Fruit fly (Drosophila melanogaster): ENCODE results near the gene Eig71Ef.

Gene Eig71Ef

DNA sequence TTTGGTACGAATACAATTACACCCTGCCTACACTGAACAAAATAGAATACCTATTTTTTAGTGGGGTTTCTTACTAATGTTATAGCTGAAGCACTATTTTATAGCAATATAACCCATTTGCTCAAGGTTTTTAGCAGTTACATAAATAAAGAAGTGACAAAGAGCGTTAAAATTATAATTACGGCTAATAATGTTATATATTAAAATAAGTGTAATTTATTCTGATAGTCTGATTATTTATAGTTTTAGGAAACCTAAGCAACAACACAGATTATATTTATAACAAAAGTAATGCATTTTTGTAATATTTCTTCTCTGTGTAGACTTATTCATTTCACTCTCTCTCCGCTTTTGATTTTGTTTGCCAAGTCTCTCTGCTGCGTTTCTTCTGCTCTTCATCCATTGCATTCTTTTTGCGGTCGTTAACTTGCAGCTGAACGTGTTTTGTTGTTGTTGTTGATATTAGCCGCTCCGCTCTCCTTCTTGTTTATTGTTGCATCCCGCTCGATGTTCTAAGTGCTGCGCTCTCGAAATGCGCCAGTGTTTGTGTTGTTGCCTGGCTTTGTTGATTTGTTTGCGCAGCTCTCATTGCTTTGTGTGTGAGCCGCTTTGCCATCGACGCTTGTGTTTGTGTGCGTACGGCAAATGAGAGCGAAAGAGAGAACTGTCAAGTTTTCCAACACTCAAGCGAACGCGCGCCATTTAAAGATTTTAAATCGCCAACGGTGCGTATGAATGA is 31.3 kb downstream of the Eig71Ef start (continued):
- peak; percentile 9 for TF ChIP-seq CG15073 (GFP tag; optimal IDR thresholded peaks at IDR 0.05)
- peak; percentile 57 to 71 for TF ChIP-seq dpn (GFP tag; optimal IDR thresholded peaks at IDR 0.05)
- TF ChIP-seq HLHmδ (GFP tag; optimal IDR thresholded peaks at IDR 0.05) = peak; percentile 65
- TF ChIP-seq Chrac-16 (GFP tag; optimal IDR thresholded peaks at IDR 0.05) = peak; percentile 83
- TF ChIP-seq corto (GFP tag; optimal IDR thresholded peaks at IDR 0.05) = peak; percentile 62
- no peak for TF ChIP-seq Optix (GFP tag; IDR thresholded peaks at IDR 0.05)
- peak; percentile 57; the same call in 1 of the 3 replicates for TF ChIP-seq so (GFP tag; IDR thresholded peaks at IDR 0.05)
- peak; percentile 97 for TF ChIP-seq fd96Cb (tag; optimal IDR thresholded peaks at IDR 0.05)
- TF ChIP-seq en (GFP tag; optimal IDR thresholded peaks at IDR 0.05) = no peak
- peak; percentile 79 for TF ChIP-seq CG8281 (tag; optimal IDR thresholded peaks at IDR 0.05)
- TF ChIP-seq CG10959 (GFP tag; IDR thresholded peaks at IDR 0.05) = peak; percentile 7; the same call in 1 of the 2 replicates
- peak; percentile 90 for TF ChIP-seq nerfin-1 (tag; optimal IDR thresholded peaks at IDR 0.05)
- peak; percentile 98 for TF ChIP-seq dmrt99B (tag; optimal IDR thresholded peaks at IDR 0.05)
- TF ChIP-seq CG18476 (GFP tag; optimal IDR thresholded peaks at IDR 0.05) = peak; percentile 76
- TF ChIP-seq CG10274 (GFP tag; optimal IDR thresholded peaks at IDR 0.05) = peak; percentile 59
- no peak for TF ChIP-seq CG14965 (GFP tag; optimal IDR thresholded peaks at IDR 0.05; ENCODE audit: borderline replicate concordance)
- TF ChIP-seq CG31441 (GFP tag; IDR thresholded peaks at IDR 0.05) = peak; percentile 96
- peak; percentile 86 for TF ChIP-seq CG3407 (GFP tag; optimal IDR thresholded peaks at IDR 0.05)
- TF ChIP-seq gcm2 (GFP tag; optimal IDR thresholded peaks at IDR 0.05) = no peak
- TF ChIP-seq CG8765 (GFP tag; IDR thresholded peaks at IDR 0.05) = peak; percentile 34; the same call in 1 of the 2 replicates
- peak; percentile 60 for TF ChIP-seq CG33557 (GFP tag; optimal IDR thresholded peaks at IDR 0.05)
- TF ChIP-seq CG6791 (GFP tag; IDR thresholded peaks at IDR 0.05; ENCODE audit: partially characterized antibody) = no peak
- peak; percentile 92 for TF ChIP-seq CG10209 (GFP tag; optimal IDR thresholded peaks at IDR 0.05)
- TF ChIP-seq unpg (GFP tag; optimal IDR thresholded peaks at IDR 0.05) = peak; percentile 94
- TF ChIP-seq CG8359 (GFP tag; optimal IDR thresholded peaks at IDR 0.05; ENCODE audit: borderline replicate concordance) = peak; percentile 56
- peak; percentile 79 for TF ChIP-seq CG9932 (GFP tag; IDR thresholded peaks at IDR 0.05)
- peak; percentile 49; the same call in 1 of the 2 replicates for TF ChIP-seq cas (GFP tag; IDR thresholded peaks at IDR 0.05)
- TF ChIP-seq crp (GFP tag; optimal IDR thresholded peaks at IDR 0.05) = peak in 1 of 2 experiments; percentile 43
- TF ChIP-seq CG8388 (GFP tag; optimal IDR thresholded peaks at IDR 0.05) = peak; percentile 93
- TF ChIP-seq tna (GFP tag; IDR thresholded peaks at IDR 0.05; ENCODE audit: partially characterized antibody) = no peak
- peak; percentile 95 for TF ChIP-seq Oli (tag; optimal IDR thresholded peaks at IDR 0.05)
- TF ChIP-seq CG4707 (GFP tag; optimal IDR thresholded peaks at IDR 0.05) = peak; percentile 24
- TF ChIP-seq CkIIα-i1 (GFP tag; IDR thresholded peaks at IDR 0.05) = no peak
- peak; percentile 33 for TF ChIP-seq jumu (GFP tag; optimal IDR thresholded peaks at IDR 0.05)
- TF ChIP-seq CG17186 (GFP tag; optimal IDR thresholded peaks at IDR 0.05) = peak; percentile 17
- TF ChIP-seq CG1832 (GFP tag; optimal IDR thresholded peaks at IDR 0.05) = no peak
- TF ChIP-seq CG14667 (GFP tag; IDR thresholded peaks at IDR 0.05) = peak; percentile 74; the same call in 1 of the 2 replicates
- no peak for TF ChIP-seq HmgD (GFP tag; optimal IDR thresholded peaks at IDR 0.05)
- TF ChIP-seq CG3838 (GFP tag; optimal IDR thresholded peaks at IDR 0.05) = peak; percentile 91
- no peak for TF ChIP-seq CG12236 (GFP tag; optimal IDR thresholded peaks at IDR 0.05)
- TF ChIP-seq CG15601 (tag; optimal IDR thresholded peaks at IDR 0.05) = peak; percentile 91
- peak; percentile 84 for TF ChIP-seq ttk (GFP tag; IDR thresholded peaks at IDR 0.05)
- TF ChIP-seq tll (GFP tag; optimal IDR thresholded peaks at IDR 0.05) = no peak
- peak; percentile 88 for TF ChIP-seq Xbp1 (GFP tag; optimal IDR thresholded peaks at IDR 0.05)
- no peak for TF ChIP-seq btn (GFP tag; optimal IDR thresholded peaks at IDR 0.05)
- no peak for TF ChIP-seq gce (GFP tag; IDR thresholded peaks at IDR 0.05)
- TF ChIP-seq grn (GFP tag; optimal IDR thresholded peaks at IDR 0.05) = peak; percentile 6
- peak; percentile 92 for TF ChIP-seq org-1 (GFP tag; optimal IDR thresholded peaks at IDR 0.05)

Measured in whole organism, embryonic.